Fruit fly (Drosophila melanogaster) whole organism, prepupa: ENCODE results near the gene eIF2beta.

Experiments
- Blimp-1 ChIP-seq: fragments of 200-800 bp; sonication (Bioruptor generic); optimal IDR thresholded peaks from 3 replicates; lab custom pipeline; 2017; ENCODE audit warnings: missing biosample characterization, missing genetic modification characterization, mild to moderate bottlenecking, moderate library complexity, missing genetic modification reagents
- CG10631 ChIP-seq: fragments of 200-800 bp; sonication (Bioruptor generic); optimal IDR thresholded peaks from 2 replicates; lab custom pipeline; 2016; ENCODE audit warnings: missing biosample characterization, missing genetic modification characterization
- CG11762 ChIP-seq: fragments of 200-800 bp; sonication (Bioruptor generic); optimal IDR thresholded peaks from 3 replicates; lab custom pipeline; 2016; ENCODE audit warnings: missing biosample characterization, missing genetic modification characterization; ENCODE audit not compliant: insufficient read depth
- CG15336 ChIP-seq: fragments of 200-800 bp; sonication (Bioruptor generic); IDR thresholded peaks from 2 replicates; pipeline ENCODE4 v1.3.6; 2022; ENCODE audit warnings: missing biosample characterization, missing genetic modification characterization
- CG1621 ChIP-seq: fragments of 200-800 bp; sonication (Bioruptor generic); optimal IDR thresholded peaks from 3 replicates; lab custom pipeline; 2018; ENCODE audit warnings: missing biosample characterization, mild to moderate bottlenecking, missing genetic modification characterization
- CG16779 ChIP-seq: fragments of 200-800 bp; sonication (Bioruptor generic); optimal IDR thresholded peaks from 3 replicates; lab custom pipeline; 2017; ENCODE audit warnings: missing biosample characterization, mild to moderate bottlenecking, missing genetic modification characterization
- CG3032 ChIP-seq: fragments of 200-800 bp; optimal IDR thresholded peaks from 2 replicates; lab custom pipeline; 2019; ENCODE audit warnings: missing biosample characterization, mild to moderate bottlenecking, missing genetic modification characterization, moderate library complexity
- CG31627 ChIP-seq: fragments of 200-800 bp; sonication (Bioruptor generic); optimal IDR thresholded peaks from 3 replicates; lab custom pipeline; 2016; ENCODE audit warnings: missing biosample characterization, missing genetic modification characterization
- CG32006 ChIP-seq: fragments of 200-800 bp; sonication (Bioruptor generic); optimal IDR thresholded peaks from 3 replicates; lab custom pipeline; 2017; ENCODE audit warnings: missing biosample characterization, mild to moderate bottlenecking, missing genetic modification characterization
- CG34406 ChIP-seq: fragments of 200-800 bp; sonication (Bioruptor generic); optimal IDR thresholded peaks from 3 replicates; lab custom pipeline; 2016; ENCODE audit warnings: missing biosample characterization, missing genetic modification characterization
- CG3919 ChIP-seq: fragments of 200-800 bp; sonication (Bioruptor generic); optimal IDR thresholded peaks from 3 replicates; lab custom pipeline; 2016; ENCODE audit warnings: missing biosample characterization, missing genetic modification characterization
- CG6163 ChIP-seq: fragments of 200-800 bp; sonication (Bioruptor generic); IDR thresholded peaks from 3 replicates; pipeline ENCODE4 v1.3.6; 2022; ENCODE audit warnings: missing biosample characterization, missing genetic modification characterization
- CG6808 ChIP-seq: fragments of 200-800 bp; sonication (Bioruptor generic); optimal IDR thresholded peaks from 3 replicates; lab custom pipeline; 2017; ENCODE audit warnings: missing biosample characterization, missing genetic modification characterization, mild to moderate bottlenecking, moderate library complexity, missing genetic modification reagents
- CG6854 ChIP-seq: fragments of 200-800 bp; sonication (Bioruptor generic); optimal IDR thresholded peaks from 2 replicates; lab custom pipeline; 2017; ENCODE audit warnings: missing biosample characterization, mild to moderate bottlenecking, missing genetic modification characterization
- CG7368 ChIP-seq: fragments of 200-800 bp; sonication (Bioruptor generic); optimal IDR thresholded peaks from 3 replicates; lab custom pipeline; 2016; ENCODE audit warnings: missing biosample characterization, missing genetic modification characterization
- CG8119 ChIP-seq: fragments of 200-800 bp; sonication (Bioruptor generic); IDR thresholded peaks from 3 replicates; pipeline ENCODE4 v1.3.6; 2022; ENCODE audit warnings: missing biosample characterization, missing genetic modification characterization
- CG8319 ChIP-seq: fragments of 200-800 bp; sonication (Bioruptor generic); optimal IDR thresholded peaks from 3 replicates; lab custom pipeline; 2016; ENCODE audit warnings: missing biosample characterization, missing genetic modification characterization
- CG8632 ChIP-seq: fragments of 200-800 bp; sonication (Bioruptor generic); optimal IDR thresholded peaks from 3 replicates; lab custom pipeline; 2016; ENCODE audit warnings: missing biosample characterization, missing genetic modification characterization
- CG9139 ChIP-seq: fragments of 200-800 bp; sonication (Bioruptor generic); optimal IDR thresholded peaks from 3 replicates; lab custom pipeline; 2017; ENCODE audit warnings: missing biosample characterization, mild to moderate bottlenecking, missing genetic modification characterization
- Eip75B ChIP-seq: fragments of 200-800 bp; sonication (Bioruptor generic); optimal IDR thresholded peaks from 3 replicates; lab custom pipeline; 2016; ENCODE audit warnings: missing biosample characterization, missing genetic modification characterization
- Eip78C ChIP-seq: fragments of 200-800 bp; sonication (Bioruptor generic); peaks from one replicate; lab custom pipeline; 2016; ENCODE audit warnings: missing biosample characterization, missing genetic modification characterization
- Ets21C ChIP-seq: fragments of 200-800 bp; sonication (Bioruptor generic); optimal IDR thresholded peaks from 3 replicates; lab custom pipeline; 2016; ENCODE audit warnings: missing biosample characterization, missing genetic modification characterization
- Hr39 ChIP-seq: fragments of 200-800 bp; sonication (Bioruptor generic); optimal IDR thresholded peaks from 2 replicates; lab custom pipeline; 2016; ENCODE audit warnings: missing biosample characterization, missing genetic modification characterization
- Hr4 ChIP-seq: fragments of 200-800 bp; sonication (Bioruptor generic); optimal IDR thresholded peaks from 3 replicates; lab custom pipeline; 2016; ENCODE audit warnings: missing biosample characterization, missing genetic modification characterization
- Met ChIP-seq: fragments of 200-800 bp; sonication (Bioruptor generic); optimal IDR thresholded peaks from 3 replicates; lab custom pipeline; 2016; ENCODE audit warnings: missing biosample characterization, missing genetic modification characterization
- OdsH ChIP-seq: fragments of 200-800 bp; sonication (Bioruptor generic); optimal IDR thresholded peaks from 3 replicates; lab custom pipeline; 2016; ENCODE audit warnings: missing biosample characterization, missing genetic modification characterization
- Smox ChIP-seq: fragments of 200-800 bp; sonication (Bioruptor generic); optimal IDR thresholded peaks from 3 replicates; lab custom pipeline; 2016; ENCODE audit warnings: missing biosample characterization, missing genetic modification characterization
- Sox102F ChIP-seq: fragments of 200-800 bp; sonication (Bioruptor generic); optimal IDR thresholded peaks from 2 replicates; lab custom pipeline; 2016; ENCODE audit warnings: missing biosample characterization, mild to moderate bottlenecking, missing genetic modification characterization
- Sox14 ChIP-seq: fragments of 200-800 bp; sonication (Bioruptor generic); optimal IDR thresholded peaks from 3 replicates; lab custom pipeline; 2016; ENCODE audit warnings: missing biosample characterization, missing genetic modification characterization
- achi ChIP-seq: fragments of 200-800 bp; sonication (Bioruptor generic); optimal IDR thresholded peaks from 3 replicates; lab custom pipeline; 2016; ENCODE audit warnings: missing biosample characterization, missing genetic modification characterization
- acj6 ChIP-seq: fragments of 200-800 bp; sonication (Bioruptor generic); optimal IDR thresholded peaks from 3 replicates; lab custom pipeline; 2016; ENCODE audit warnings: missing biosample characterization, missing genetic modification characterization
- cyc ChIP-seq: fragments of 200-800 bp; sonication (Bioruptor generic); optimal IDR thresholded peaks from 3 replicates; lab custom pipeline; 2016; ENCODE audit warnings: missing biosample characterization, missing genetic modification characterization
- dac ChIP-seq: fragments of 200-800 bp; sonication (Bioruptor generic); optimal IDR thresholded peaks from 2 replicates; lab custom pipeline; 2017; ENCODE audit warnings: missing biosample characterization, mild to moderate bottlenecking, missing genetic modification characterization
- dsx ChIP-seq: fragments of 200-800 bp; optimal IDR thresholded peaks from 3 replicates; lab custom pipeline; 2019; ENCODE audit warnings: missing biosample characterization, mild to moderate bottlenecking, missing genetic modification characterization, moderate library complexity; ENCODE audit not compliant: poor library complexity, severe bottlenecking
- eg ChIP-seq: fragments of 200-800 bp; sonication (Bioruptor generic); IDR thresholded peaks from 3 replicates; pipeline ENCODE4 v1.3.6; 2022; ENCODE audit warnings: missing biosample characterization, missing genetic modification characterization
- esn ChIP-seq: fragments of 200-800 bp; sonication (Bioruptor generic); optimal IDR thresholded peaks from 2 replicates; lab custom pipeline; 2016; ENCODE audit warnings: missing biosample characterization, mild to moderate bottlenecking, missing genetic modification characterization, moderate library complexity
- fkh ChIP-seq: fragments of 200-800 bp; sonication (Bioruptor generic); optimal IDR thresholded peaks from 3 replicates; lab custom pipeline; 2017; ENCODE audit warnings: missing biosample characterization, mild to moderate bottlenecking, missing genetic modification characterization, moderate library complexity
- lz ChIP-seq: fragments of 200-800 bp; sonication (Bioruptor generic); optimal IDR thresholded peaks from 3 replicates; lab custom pipeline; 2016; ENCODE audit warnings: missing biosample characterization, missing genetic modification characterization
- net ChIP-seq: fragments of 200-800 bp; sonication (Bioruptor generic); optimal IDR thresholded peaks from 3 replicates; lab custom pipeline; 2016; ENCODE audit warnings: missing biosample characterization, missing genetic modification characterization
- pdm3 ChIP-seq: fragments of 200-800 bp; sonication (Bioruptor generic); optimal IDR thresholded peaks from 3 replicates; lab custom pipeline; 2016; ENCODE audit warnings: missing biosample characterization, missing genetic modification characterization
- spab ChIP-seq: fragments of 200-800 bp; sonication (Bioruptor generic); optimal IDR thresholded peaks from 2 replicates; lab custom pipeline; 2017; ENCODE audit warnings: missing biosample characterization, mild to moderate bottlenecking, missing genetic modification characterization, missing genetic modification reagents
- svp ChIP-seq: fragments of 200-800 bp; sonication (Bioruptor generic); peaks from one replicate; lab custom pipeline; 2016; ENCODE audit warnings: missing biosample characterization, missing genetic modification characterization
- topi ChIP-seq: fragments of 200-800 bp; sonication (Bioruptor generic); optimal IDR thresholded peaks from 3 replicates; lab custom pipeline; 2016; ENCODE audit warnings: missing biosample characterization, missing genetic modification characterization
- vri ChIP-seq: fragments of 200-800 bp; sonication (Bioruptor generic); optimal IDR thresholded peaks from 3 replicates; lab custom pipeline; 2016; ENCODE audit warnings: missing biosample characterization, mild to moderate bottlenecking, missing genetic modification characterization

eIF2beta gene

dm6 chr3L:12526433-12527113 is at the start of gene eIF2beta:
Gene eIF2beta (minus strand): TSS chr3L:12526731.
- TF ChIP-seq acj6 (GFP tag; lab: Kevin White, UChicago) (peak; percentile 48), CG6808 (GFP tag; lab: Kevin White, UChicago) (peak; percentile 9), Blimp-1 (GFP tag; lab: Kevin White, UChicago) (no peak), Sox14 (GFP tag; lab: Kevin White, UChicago) (peak; percentile 18), CG8632 (peak; percentile 15), CG6854 (peak; percentile 37), Hr4 (GFP tag; lab: Kevin White, UChicago) (peak; percentile 59), CG10631 (GFP tag; lab: Kevin White, UChicago) (no peak), achi (GFP tag; lab: Kevin White, UChicago) (peak; percentile 89), CG31627 (GFP tag; lab: Kevin White, UChicago) (peak; percentile 32), CG3919 (GFP tag; lab: Kevin White, UChicago) (peak; percentile 81), dsx (peak; percentile 100), CG16779 (no peak), net (GFP tag; lab: Kevin White, UChicago) (peak; percentile 62), CG34406 (GFP tag; lab: Kevin White, UChicago) (peak; percentile 14), CG8319 (GFP tag; lab: Kevin White, UChicago) (no peak), fkh (GFP tag; lab: Kevin White, UChicago) (peak; percentile 88), CG11762 (peak; percentile 15), CG1621 (peak; percentile 1), Eip75B (GFP tag; lab: Kevin White, UChicago) (peak; percentile 16), CG15336 (GFP tag; lab: Robert Waterston, UW) (no peak), Eip78C (GFP tag; lab: Kevin White, UChicago) (peak; percentile 52), pdm3 (GFP tag; lab: Kevin White, UChicago) (peak; percentile 65), OdsH (GFP tag; lab: Kevin White, UChicago) (peak; percentile 41), svp (peak; percentile 67), Smox (GFP tag; lab: Kevin White, UChicago) (peak; percentile 45), Hr39 (GFP tag; lab: Kevin White, UChicago) (peak; percentile 31), Met (GFP tag; lab: Kevin White, UChicago) (peak; percentile 74), cyc (GFP tag; lab: Kevin White, UChicago) (peak; percentile 58), lz (peak; percentile 11), Sox102F (peak; percentile 75), dac (GFP tag; lab: Kevin White, UChicago) (no peak), vri (GFP tag; lab: Kevin White, UChicago) (peak; percentile 44), esn (GFP tag; lab: Kevin White, UChicago) (peak; percentile 71), CG3032 (no peak), CG7368 (GFP tag; lab: Kevin White, UChicago) (peak; percentile 6), topi (GFP tag; lab: Kevin White, UChicago) (peak; percentile 49), CG9139 (GFP tag; lab: Kevin White, UChicago) (no peak)

- no peak; the same call in 2 of the 3 replicates for TF ChIP-seq eg (GFP tag; lab: Robert Waterston, UW)
- no peak for TF ChIP-seq vri (GFP tag; lab: Kevin White, UChicago)
- peak; percentile 22 for TF ChIP-seq spab (GFP tag; lab: Kevin White, UChicago)
- no peak for TF ChIP-seq Hr4 (GFP tag; lab: Kevin White, UChicago)
- no peak for TF ChIP-seq Met (GFP tag; lab: Kevin White, UChicago)
- no peak for TF ChIP-seq dac (GFP tag; lab: Kevin White, UChicago)
- no peak for TF ChIP-seq CG8119 (GFP tag; lab: Robert Waterston, UW)
- peak; percentile 5 for TF ChIP-seq CG10631 (GFP tag; lab: Kevin White, UChicago)
- TF ChIP-seq CG11762 = no peak
- no peak for TF ChIP-seq Ets21C (GFP tag; lab: Kevin White, UChicago)
- no peak for TF ChIP-seq CG32006
- TF ChIP-seq CG3919 (GFP tag; lab: Kevin White, UChicago) = peak; percentile 13
- peak; percentile 73 for TF ChIP-seq Eip78C (GFP tag; lab: Kevin White, UChicago)
- peak; percentile 64; the same call in 2 of the 3 replicates for TF ChIP-seq CG6163 (GFP tag; lab: Robert Waterston, UW)
- peak; percentile 20 for TF ChIP-seq CG6808 (GFP tag; lab: Kevin White, UChicago)
- no peak for TF ChIP-seq dsx
- no peak for TF ChIP-seq CG31627 (GFP tag; lab: Kevin White, UChicago)
- no peak for TF ChIP-seq CG7368 (GFP tag; lab: Kevin White, UChicago)
- TF ChIP-seq, all 60 proteins: peak for 6
Measured at dm6 chr3L:12574867-12575266, 48.3 kb upstream of the eIF2beta start.
